Worm (Caenorhabditis elegans) whole organism, young adult: Measurements from ENCODE around the gene T22B2.2.

ENCODE experiments used
- B0019.2 ChIP-seq: fragments of 200-800 bp; sonication (Bioruptor generic); conservative IDR thresholded peaks from 2 replicates; pipeline ENCODE4 v1.3.6; 2022; ENCODE audit warnings: missing genetic modification reagents, missing genetic modification characterization, missing compliant biosample characterization
- F49E8.2 ChIP-seq: sonication (generic microtip); optimal IDR thresholded peaks from 3 replicates; lab custom pipeline; 2017; ENCODE audit warnings: missing genetic modification characterization, mild to moderate bottlenecking, missing compliant biosample characterization, antibody characterized with exemption, moderate library complexity; ENCODE audit not compliant: insufficient read depth
- Y53G8AR.9 ChIP-seq: fragments of 200-800 bp; sonication (Bioruptor generic); conservative IDR thresholded peaks from 2 replicates; pipeline ENCODE4 v1.3.6; 2022; ENCODE audit warnings: missing genetic modification reagents, missing genetic modification characterization, missing compliant biosample characterization
- Y67H2A.10 ChIP-seq: fragments of 200-800 bp; sonication (Bioruptor generic); conservative IDR thresholded peaks from 2 replicates; pipeline ENCODE4 v1.3.6; 2022; ENCODE audit warnings: missing genetic modification reagents, missing genetic modification characterization, missing compliant biosample characterization
- ama-1 ChIP-seq, 3 experiments: fragments of 150-350 bp in 1 of 3; sonication (generic microtip) in 2 of 3; optimal IDR thresholded peaks; 2 replicates each; lab custom pipeline; 2014 to 2018; ENCODE audit warnings: missing biosample characterization in 2 of 3, missing genetic modification characterization in 2 of 3, missing genetic modification reagents in 2 of 3
- bed-2 ChIP-seq: fragments of 200-800 bp; sonication (Bioruptor generic); IDR thresholded peaks from 2 replicates; pipeline ENCODE4 v1.3.6; 2022; ENCODE audit warnings: missing genetic modification reagents, missing genetic modification characterization, missing compliant biosample characterization
- ceh-79 ChIP-seq: sonication (generic microtip); optimal IDR thresholded peaks from 2 replicates; lab custom pipeline; 2017; ENCODE audit warnings: mild to moderate bottlenecking, missing genetic modification characterization, missing compliant biosample characterization
- lin-54 ChIP-seq: fragments of 200-800 bp; sonication (Bioruptor generic); optimal IDR thresholded peaks from 2 replicates; lab custom pipeline; 2018; ENCODE audit warnings: mild to moderate bottlenecking, missing genetic modification characterization, missing compliant biosample characterization
- lir-1 ChIP-seq: fragments of 200-800 bp; sonication (Bioruptor generic); conservative IDR thresholded peaks from 2 replicates; pipeline ENCODE4 v1.3.6; 2022; ENCODE audit warnings: missing genetic modification reagents, missing genetic modification characterization, missing compliant biosample characterization
- lsl-1 ChIP-seq: fragments of 200-800 bp; sonication (Bioruptor generic); optimal IDR thresholded peaks from 2 replicates; lab custom pipeline; 2018; ENCODE audit warnings: mild to moderate bottlenecking, missing genetic modification characterization, moderate library complexity, missing compliant biosample characterization
- pha-4 ChIP-seq: fragments of 150-350 bp; sonication (generic microtip); optimal IDR thresholded peaks from 2 replicates; lab custom pipeline; 2014; ENCODE audit warnings: missing biosample characterization, missing genetic modification reagents, missing genetic modification characterization
- snpc-3.4 ChIP-seq: sonication (generic microtip); optimal IDR thresholded peaks from 2 replicates; lab custom pipeline; 2017; ENCODE audit warnings: missing genetic modification characterization, mild to moderate bottlenecking, missing compliant biosample characterization, antibody characterized with exemption, moderate library complexity, missing genotype, missing genetic modification reagents
- snpc-4 ChIP-seq, 5 experiments: fragments of 150-350 bp in 1 of 5; sonication (generic microtip) in 4 of 5; optimal IDR thresholded peaks; 2 replicates each; lab custom pipeline; 2014 to 2018; ENCODE audit warnings: missing genetic modification characterization in 5 of 5, missing biosample characterization in 3 of 5, antibody characterized with exemption in 2 of 5, mild to moderate bottlenecking in 2 of 5, missing compliant biosample characterization in 2 of 5, missing genotype in 2 of 5, moderate library complexity in 2 of 5, missing genetic modification reagents in 1 of 5
- zfh-2 ChIP-seq: fragments of 200-800 bp; sonication (Bioruptor generic); conservative IDR thresholded peaks from 2 replicates; pipeline ENCODE4 v1.3.6; 2022; ENCODE audit warnings: missing genetic modification reagents, missing genetic modification characterization, missing compliant biosample characterization

DNA sequence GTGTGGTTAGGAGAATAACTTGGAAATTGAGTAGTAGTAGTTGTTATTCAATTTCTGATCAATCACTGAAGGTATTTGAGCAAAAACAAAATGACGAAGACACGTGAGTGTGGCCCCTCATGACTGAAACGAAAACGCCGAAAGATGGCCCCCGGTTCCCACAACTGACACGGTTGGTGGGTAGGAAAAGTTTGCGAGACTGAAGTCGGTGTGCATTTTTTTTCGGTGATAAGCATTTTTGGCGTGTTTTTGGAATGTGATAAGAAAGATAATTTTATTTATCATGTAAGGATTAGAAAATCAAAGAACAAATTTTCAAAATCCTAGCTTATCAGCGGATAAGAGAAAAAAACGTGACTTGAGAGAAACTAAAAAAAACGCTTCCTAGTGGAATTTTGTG, 23.9 kb downstream of the T22B2.2 start:
- TF ChIP-seq B0019.2 (GFP tag; lab: Robert Waterston, UW) (no peak), Y67H2A.10 (GFP tag; lab: Robert Waterston, UW) (no peak), F49E8.2 (tag; lab: Kevin White, UChicago) (no peak), zfh-2 (GFP tag; lab: Robert Waterston, UW) (no peak), ama-1 (optimal IDR thresholded peaks at IDR 0.05; lab: Kevin White, UChicago) (no peak), ama-1 (GFP tag; optimal IDR thresholded peaks at IDR 0.05; lab: Kevin White, UChicago) (no peak), lin-54 (GFP tag; lab: Kevin White, UChicago) (no peak), bed-2 (GFP tag; lab: Robert Waterston, UW) (no peak), snpc-4 (GFP tag; optimal IDR thresholded peaks at IDR 0.05; lab: Kevin White, UChicago) (no peak), snpc-4 (tag; optimal IDR thresholded peaks at IDR 0.05; lab: Kevin White, UChicago) (no peak), Y53G8AR.9 (GFP tag; lab: Robert Waterston, UW) (no peak), snpc-3.4 (no peak), lir-1 (GFP tag; lab: Robert Waterston, UW) (no peak), pha-4 (no peak), ceh-79 (tag; lab: Kevin White, UChicago) (no peak), lsl-1 (GFP tag; lab: Kevin White, UChicago) (no peak)
